Fruit fly (Drosophila melanogaster): ENCODE results near the gene Fhos.

Gene Fhos

DNA sequence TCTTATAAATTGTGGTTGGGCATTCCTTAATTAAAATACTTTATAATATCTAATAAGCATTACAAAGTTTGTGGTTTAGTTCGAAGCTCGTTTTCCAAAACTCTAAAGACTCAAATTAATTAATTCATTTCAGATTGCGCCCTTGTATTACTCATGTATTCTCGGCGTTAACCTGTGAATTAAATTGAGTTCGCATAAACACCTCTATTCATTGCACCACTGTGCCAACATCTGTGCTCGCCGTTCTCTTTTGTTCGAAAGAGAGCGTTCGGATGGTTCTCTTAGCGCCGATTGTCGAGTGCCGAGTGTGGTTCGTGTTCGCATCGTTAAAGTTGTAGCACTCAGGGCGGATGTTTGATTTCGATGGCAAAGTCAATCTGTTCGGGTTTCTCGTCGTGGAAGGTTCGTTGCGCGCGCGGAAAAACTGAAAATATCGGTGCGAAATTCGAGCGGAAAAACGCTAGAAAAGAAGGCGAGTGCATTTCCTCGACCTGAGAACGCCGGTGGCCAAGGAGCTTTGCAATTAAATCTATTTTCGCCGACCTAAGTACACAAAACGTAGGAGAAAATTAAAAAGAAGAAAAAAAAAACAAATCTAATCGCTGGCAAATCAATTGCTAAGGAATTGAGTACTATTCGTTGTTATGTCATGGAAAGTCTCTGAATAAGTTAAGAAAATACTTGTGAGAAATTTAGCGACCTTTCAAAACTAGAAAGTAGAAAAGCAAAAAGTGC lies 73.9 kb downstream of the Fhos start, which contains the start of gene dally (continued):
- no peak for TF ChIP-seq lov (optimal IDR thresholded peaks at IDR 0.05)
- TF ChIP-seq lov (GFP tag; IDR thresholded peaks at IDR 0.05): peak; percentile 63; the same call in 2 of the 3 replicates
- TF ChIP-seq Dref (GFP tag; IDR thresholded peaks at IDR 0.05): no peak; the same call in 1 of the 2 replicates
- no peak for TF ChIP-seq Lim3 (GFP tag; IDR thresholded peaks at IDR 0.05)
- peak; percentile 46 for TF ChIP-seq sens-2 (GFP tag; IDR thresholded peaks at IDR 0.05)
- no peak for TF ChIP-seq CG1647 (GFP tag; optimal IDR thresholded peaks at IDR 0.05)
- TF ChIP-seq Hey (tag; optimal IDR thresholded peaks at IDR 0.05): no peak
- TF ChIP-seq Atf-2 (GFP tag; optimal IDR thresholded peaks at IDR 0.05): no peak
- TF ChIP-seq gt (GFP tag; IDR thresholded peaks at IDR 0.05): no peak
- no peak for TF ChIP-seq pum (GFP tag; optimal IDR thresholded peaks at IDR 0.05)
- no peak for TF ChIP-seq run (tag; optimal IDR thresholded peaks at IDR 0.05)
- peak; percentile 88 for TF ChIP-seq HLHmδ (GFP tag; optimal IDR thresholded peaks at IDR 0.05)
- no peak for TF ChIP-seq Hmx (GFP tag; optimal IDR thresholded peaks at IDR 0.05)
- TF ChIP-seq lab (GFP tag; optimal IDR thresholded peaks at IDR 0.05): peak; percentile 46
- TF ChIP-seq CG16815 (GFP tag; optimal IDR thresholded peaks at IDR 0.05): no peak
- TF ChIP-seq CG30020 (tag; optimal IDR thresholded peaks at IDR 0.05): no peak
- no peak for TF ChIP-seq CG7556 (GFP tag; optimal IDR thresholded peaks at IDR 0.05)
- no peak for TF ChIP-seq br (optimal IDR thresholded peaks at IDR 0.05)
- TF ChIP-seq ranshi (GFP tag; IDR thresholded peaks at IDR 0.05): no peak
- peak; percentile 32 for TF ChIP-seq CG4707 (GFP tag; optimal IDR thresholded peaks at IDR 0.05)
- no peak for TF ChIP-seq Ada2b (GFP tag; IDR thresholded peaks at IDR 0.05)
- no peak for TF ChIP-seq NK7.1 (GFP tag; optimal IDR thresholded peaks at IDR 0.05)
- TF ChIP-seq Lhr (GFP tag; optimal IDR thresholded peaks at IDR 0.05): no peak
- no peak for TF ChIP-seq ase (GFP tag; IDR thresholded peaks at IDR 0.05)
- no peak for TF ChIP-seq CG12299 (tag; optimal IDR thresholded peaks at IDR 0.05)
- TF ChIP-seq CG2120 (GFP tag; optimal IDR thresholded peaks at IDR 0.05): peak; percentile 14
- 0 out of 2 replicates have a peak, but pooled peaks have one; percentile 32 for TF ChIP-seq Atf6 (GFP tag; IDR thresholded peaks at IDR 0.05)
- TF ChIP-seq ATbp (GFP tag; optimal IDR thresholded peaks at IDR 0.05): no peak
- TF ChIP-seq slp2 (GFP tag; optimal IDR thresholded peaks at IDR 0.05): no peak
- TF ChIP-seq oc (tag; optimal IDR thresholded peaks at IDR 0.05): no peak
- peak; percentile 54 for TF ChIP-seq slbo (GFP tag; IDR thresholded peaks at IDR 0.05)
- TF ChIP-seq seq (GFP tag; IDR thresholded peaks at IDR 0.05): peak; percentile 48; the same call in 1 of the 2 replicates
- peak; percentile 15 for TF ChIP-seq fd64A (GFP tag; optimal IDR thresholded peaks at IDR 0.05)
- TF ChIP-seq gsb-n (tag; optimal IDR thresholded peaks at IDR 0.05): peak; percentile 3
- no peak for TF ChIP-seq cwo (GFP tag; optimal IDR thresholded peaks at IDR 0.05)
- no peak for TF ChIP-seq Xbp1 (GFP tag; optimal IDR thresholded peaks at IDR 0.05)
- peak in 1 of 2 experiments; percentile 2 for TF ChIP-seq dpn (GFP tag; optimal IDR thresholded peaks at IDR 0.05)
- peak; percentile 37 for TF ChIP-seq repo (GFP tag; optimal IDR thresholded peaks at IDR 0.05)
- peak; percentile 1 for TF ChIP-seq Nf-YB (GFP tag; optimal IDR thresholded peaks at IDR 0.05)
- TF ChIP-seq Neu2 (GFP tag; optimal IDR thresholded peaks at IDR 0.05; ENCODE audit: borderline replicate concordance): no peak
- no peak for TF ChIP-seq CG12391 (tag; optimal IDR thresholded peaks at IDR 0.05)
- no peak for TF ChIP-seq Fer2 (tag; optimal IDR thresholded peaks at IDR 0.05)
- TF ChIP-seq CG10654 (GFP tag; optimal IDR thresholded peaks at IDR 0.05): no peak
- TF ChIP-seq CoRest (tag; optimal IDR thresholded peaks at IDR 0.05): peak; percentile 14
- peak; percentile 45; the same call in 2 of the 3 replicates for TF ChIP-seq otp (GFP tag; IDR thresholded peaks at IDR 0.05)
- TF ChIP-seq CG17829 (tag; optimal IDR thresholded peaks at IDR 0.05): peak; percentile 31
- TF ChIP-seq Hr51 (GFP tag; optimal IDR thresholded peaks at IDR 0.05): peak in 1 of 2 experiments; percentile 7
- no peak for TF ChIP-seq sima (GFP tag; optimal IDR thresholded peaks at IDR 0.05)
- no peak for TF ChIP-seq CG4424 (GFP tag; optimal IDR thresholded peaks at IDR 0.05)
- no peak for TF ChIP-seq Aef1 (GFP tag; IDR thresholded peaks at IDR 0.05)

Measured in whole organism, embryonic.